Fruit fly (Drosophila melanogaster): ENCODE results near the gene CG42709.

CG42709 gene

dm6 chr3L:12830416-12830815 lies 40.4 kb downstream of the CG42709 start (continued):
- TF ChIP-seq CG15269 (tag; optimal IDR thresholded peaks at IDR 0.05), result peak; percentile 21
- peak; percentile 4 for TF ChIP-seq CG12391 (tag; optimal IDR thresholded peaks at IDR 0.05)
- peak; percentile 52; the same call in 1 of the 2 replicates for TF ChIP-seq vvl (GFP tag; IDR thresholded peaks at IDR 0.05)
- TF ChIP-seq Med (GFP tag), result peak; percentile 68
- TF ChIP-seq sd (tag; optimal IDR thresholded peaks at IDR 0.05), result peak; percentile 72
- peak; percentile 17 for TF ChIP-seq CG1233 (GFP tag; optimal IDR thresholded peaks at IDR 0.05)
- TF ChIP-seq CG8290 (GFP tag; optimal IDR thresholded peaks at IDR 0.05), result no peak
- TF ChIP-seq CG8290 (tag; optimal IDR thresholded peaks at IDR 0.05), result peak in 1 of 2 experiments; percentile 45
- TF ChIP-seq CG15601 (tag; optimal IDR thresholded peaks at IDR 0.05), result peak; percentile 26
- no peak for TF ChIP-seq CG11695 (GFP tag; IDR thresholded peaks at IDR 0.05)
- no peak for TF ChIP-seq CG32532 (GFP tag; IDR thresholded peaks at IDR 0.05)
- no peak for TF ChIP-seq sc (optimal IDR thresholded peaks at IDR 0.05)
- TF ChIP-seq sc (GFP tag; optimal IDR thresholded peaks at IDR 0.05), result no peak

- TF ChIP-seq grn (GFP tag; optimal IDR thresholded peaks at IDR 0.05) (no peak), CG14050 (GFP tag; IDR thresholded peaks at IDR 0.05) (0 out of 3 replicates have a peak, but pooled peaks have one; percentile 34), gem (tag; optimal IDR thresholded peaks at IDR 0.05) (peak; percentile 75), lab (GFP tag; optimal IDR thresholded peaks at IDR 0.05) (peak; percentile 35), CG2875 (GFP tag; optimal IDR thresholded peaks at IDR 0.05) (peak; percentile 24), sens (GFP tag) (peak; percentile 81), tin (GFP tag; optimal IDR thresholded peaks at IDR 0.05) (peak; percentile 10), Spps (tag; optimal IDR thresholded peaks at IDR 0.05) (no peak), p53 (GFP tag; optimal IDR thresholded peaks at IDR 0.05) (no peak), BtbVII (GFP tag; optimal IDR thresholded peaks at IDR 0.05) (peak; percentile 40), slp2 (GFP tag; optimal IDR thresholded peaks at IDR 0.05) (peak; percentile 38), Rfx (GFP tag; IDR thresholded peaks at IDR 0.05) (peak; percentile 66), jing (GFP tag; optimal IDR thresholded peaks at IDR 0.05) (peak; percentile 8), pros (GFP tag; optimal IDR thresholded peaks at IDR 0.05) (no peak), dati (GFP tag; IDR thresholded peaks at IDR 0.05) (no peak), Stat92E (GFP tag; optimal IDR thresholded peaks at IDR 0.05) (no peak), CG10979 (tag; optimal IDR thresholded peaks at IDR 0.05) (no peak), Mes4 (GFP tag; optimal IDR thresholded peaks at IDR 0.05) (peak; percentile 14), CG18476 (GFP tag; optimal IDR thresholded peaks at IDR 0.05) (peak; percentile 41), Dp (GFP tag; optimal IDR thresholded peaks at IDR 0.05) (no peak), zf30C (GFP tag; optimal IDR thresholded peaks at IDR 0.05) (no peak), twi (tag; optimal IDR thresholded peaks at IDR 0.05) (no peak), dmrt99B (tag; optimal IDR thresholded peaks at IDR 0.05) (peak; percentile 68), CG4730 (GFP tag; IDR thresholded peaks at IDR 0.05) (peak; percentile 16; the same call in 1 of the 2 replicates), CG1529 (GFP tag; optimal IDR thresholded peaks at IDR 0.05) (peak; percentile 42), ranshi (GFP tag; IDR thresholded peaks at IDR 0.05) (peak; percentile 56; the same call in 1 of the 2 replicates), CG7556 (GFP tag; optimal IDR thresholded peaks at IDR 0.05) (peak; percentile 60), oc (tag; optimal IDR thresholded peaks at IDR 0.05) (peak; percentile 3), psq (GFP tag; optimal IDR thresholded peaks at IDR 0.05) (no peak), ham (GFP tag; IDR thresholded peaks at IDR 0.05) (0 out of 2 replicates have a peak, but pooled peaks have one; percentile 26), HHEX (GFP tag; optimal IDR thresholded peaks at IDR 0.05) (peak; percentile 14), CG16863 (GFP tag; optimal IDR thresholded peaks at IDR 0.05) (peak; percentile 25), Xbp1 (GFP tag; optimal IDR thresholded peaks at IDR 0.05) (peak; percentile 67), CG2199 (GFP tag; IDR thresholded peaks at IDR 0.05) (no peak), hkb (optimal IDR thresholded peaks at IDR 0.05) (no peak), hkb (GFP tag; IDR thresholded peaks at IDR 0.05) (peak; percentile 57), CG14710 (tag; optimal IDR thresholded peaks at IDR 0.05) (no peak)
Observed at dm6 chr3L:12831290-12831952, 41.4 kb downstream of the CG42709 start.
